Worm (Caenorhabditis elegans): ENCODE results near the gene cyp-33C1.

The cyp-33C1 gene

ce11 chrV:2146795-2147194 lies 32.5 kb upstream of the cyp-33C1 start, which contains the start of gene srbc-20:
TSS of gene srbc-20 (plus strand) at chrV:2147095.
- TF ChIP-seq F10E7.11 (tag; optimal IDR thresholded peaks at IDR 0.05) (no peak), egl-18 (GFP tag; IDR thresholded peaks at IDR 0.05) (no peak), snpc-4 (GFP tag; optimal IDR thresholded peaks at IDR 0.05) (no peak), snpc-4 (tag; optimal IDR thresholded peaks at IDR 0.05) (no peak), snpc-3.4 (tag; optimal IDR thresholded peaks at IDR 0.05) (no peak), mes-4 (tag; optimal IDR thresholded peaks at IDR 0.05) (no peak), unc-62 (GFP tag; optimal IDR thresholded peaks at IDR 0.05) (no peak), ceh-58 (GFP tag; IDR thresholded peaks at IDR 0.05) (no peak), mcd-1 (GFP tag; IDR thresholded peaks at IDR 0.05) (no peak), tbp1 (GFP tag; optimal IDR thresholded peaks at IDR 0.05) (no peak)

- TF ChIP-seq hmg-1.2 (GFP tag; IDR thresholded peaks at IDR 0.05) (no peak), ztf-6 (GFP tag; IDR thresholded peaks at IDR 0.05) (no peak), B0019.2 (GFP tag; conservative IDR thresholded peaks at IDR 0.05) (no peak), ceh-91 (GFP tag; IDR thresholded peaks at IDR 0.05) (no peak), Y53G8AR.9 (GFP tag; conservative IDR thresholded peaks at IDR 0.05) (no peak), nfya-1 (tag; optimal IDR thresholded peaks at IDR 0.05; ENCODE audit: borderline replicate concordance, insufficient read depth) (no peak), efl-1 (GFP tag; optimal IDR thresholded peaks at IDR 0.05) (no peak), K12H6.12 (tag; optimal IDR thresholded peaks at IDR 0.05) (no peak), nfyb-1 (GFP tag; IDR thresholded peaks at IDR 0.05) (no peak), zim-3 (tag; optimal IDR thresholded peaks at IDR 0.05) (no peak)
Observed at ce11 chrV:2149432-2149831, 29.9 kb upstream of the cyp-33C1 start, which contains the start of gene C45H4.21. TSS of gene C45H4.21 (minus strand) at chrV:2149532.

- TF ChIP-seq hrde-1 (tag; optimal IDR thresholded peaks at IDR 0.05; ENCODE audit: borderline replicate concordance): no peak
- TF ChIP-seq tlf-1 (GFP tag; optimal IDR thresholded peaks at IDR 0.05): no peak
- TF ChIP-seq ztf-18 (tag; optimal IDR thresholded peaks at IDR 0.05): no peak
- TF ChIP-seq tbp1 (GFP tag; optimal IDR thresholded peaks at IDR 0.05): no peak
- no peak for TF ChIP-seq aptf-3 (GFP tag; IDR thresholded peaks at IDR 0.05)
- no peak for TF ChIP-seq rpc-1 (optimal IDR thresholded peaks at IDR 0.05)
- no peak for TF ChIP-seq rpc-1 (tag; optimal IDR thresholded peaks at IDR 0.05)
- no peak for TF ChIP-seq ceh-79 (tag; optimal IDR thresholded peaks at IDR 0.05)
- no peak for TF ChIP-seq egl-18 (GFP tag; IDR thresholded peaks at IDR 0.05)
- no peak for TF ChIP-seq snpc-1.3 (tag; optimal IDR thresholded peaks at IDR 0.05; ENCODE audit: insufficient read depth)
- no peak for TF ChIP-seq chd-7 (tag; optimal IDR thresholded peaks at IDR 0.05)
- no peak for TF ChIP-seq hlh-12 (tag; optimal IDR thresholded peaks at IDR 0.05)
- no peak for TF ChIP-seq B0261.1 (tag; optimal IDR thresholded peaks at IDR 0.05)
Observed at ce11 chrV:2150876-2151275, 28.4 kb upstream of the cyp-33C1 start, which contains the start of gene C45H4.13. TSS of gene C45H4.13 (minus strand) at chrV:2150976.

- TF ChIP-seq egrh-3 (GFP tag; IDR thresholded peaks at IDR 0.05) (no peak), pha-4 (tag; optimal IDR thresholded peaks at IDR 0.05) (no peak), ccch-3 (GFP tag; optimal IDR thresholded peaks at IDR 0.05) (no peak), ztf-3 (GFP tag; optimal IDR thresholded peaks at IDR 0.05) (no peak), ztf-25 (GFP tag; IDR thresholded peaks at IDR 0.05) (no peak), K12H6.12 (tag; optimal IDR thresholded peaks at IDR 0.05) (no peak), F57C9.4 (tag; optimal IDR thresholded peaks at IDR 0.05) (no peak), ceh-79 (tag; optimal IDR thresholded peaks at IDR 0.05) (no peak)
Observed at ce11 chrV:2151458-2151857, 27.9 kb upstream of the cyp-33C1 start, which contains the start of gene srbc-24. TSS of gene srbc-24 (plus strand) at chrV:2151758.
